Worm (Caenorhabditis elegans) whole organism, young adult: Measurements from ENCODE around the gene Y69A2AR.16.

Experiments
- B0019.2 ChIP-seq: fragments of 200-800 bp; sonication (Bioruptor generic); conservative IDR thresholded peaks from 2 replicates; pipeline ENCODE4 v1.3.6; 2022; ENCODE audit warnings: missing genetic modification reagents, missing genetic modification characterization, missing compliant biosample characterization
- F33H1.4 ChIP-seq: fragments of 200-800 bp; sonication (Bioruptor generic); IDR thresholded peaks from 2 replicates; pipeline ENCODE4 v1.3.6; 2022; ENCODE audit warnings: missing genetic modification reagents, missing genetic modification characterization, missing compliant biosample characterization
- Y53G8AR.9 ChIP-seq: fragments of 200-800 bp; sonication (Bioruptor generic); conservative IDR thresholded peaks from 2 replicates; pipeline ENCODE4 v1.3.6; 2022; ENCODE audit warnings: missing genetic modification reagents, missing genetic modification characterization, missing compliant biosample characterization
- bed-2 ChIP-seq: fragments of 200-800 bp; sonication (Bioruptor generic); IDR thresholded peaks from 2 replicates; pipeline ENCODE4 v1.3.6; 2022; ENCODE audit warnings: missing genetic modification reagents, missing genetic modification characterization, missing compliant biosample characterization
- hsf-1 ChIP-seq: fragments of 200-800 bp; sonication (Bioruptor generic); IDR thresholded peaks from 2 replicates; pipeline ENCODE4 v1.3.6; 2022; ENCODE audit warnings: missing genetic modification reagents, missing genetic modification characterization, missing compliant biosample characterization
- lin-26 ChIP-seq: fragments of 200-800 bp; sonication (Bioruptor generic); IDR thresholded peaks from 2 replicates; pipeline ENCODE4 v1.3.6; 2022; ENCODE audit warnings: missing genetic modification reagents, missing genetic modification characterization, missing compliant biosample characterization
- lin-54 ChIP-seq: fragments of 200-800 bp; sonication (Bioruptor generic); optimal IDR thresholded peaks from 2 replicates; lab custom pipeline; 2018; ENCODE audit warnings: mild to moderate bottlenecking, missing genetic modification characterization, missing compliant biosample characterization
- lsl-1 ChIP-seq: fragments of 200-800 bp; sonication (Bioruptor generic); optimal IDR thresholded peaks from 2 replicates; lab custom pipeline; 2018; ENCODE audit warnings: mild to moderate bottlenecking, missing genetic modification characterization, moderate library complexity, missing compliant biosample characterization
- madf-6 ChIP-seq: fragments of 200-800 bp; sonication (Bioruptor generic); IDR thresholded peaks from 2 replicates; pipeline ENCODE4 v1.3.6; 2022; ENCODE audit warnings: missing genetic modification reagents, missing genetic modification characterization, missing compliant biosample characterization
- snpc-3.4 ChIP-seq: sonication (generic microtip); optimal IDR thresholded peaks from 2 replicates; lab custom pipeline; 2017; ENCODE audit warnings: missing genetic modification characterization, mild to moderate bottlenecking, missing compliant biosample characterization, antibody characterized with exemption, moderate library complexity, missing genotype, missing genetic modification reagents
- unc-62 ChIP-seq: fragments of 150-350 bp; optimal IDR thresholded peaks from 2 replicates; lab custom pipeline; 2014; ENCODE audit warnings: missing biosample characterization, missing genetic modification reagents, missing genetic modification characterization
- ztf-6 ChIP-seq: fragments of 200-800 bp; sonication (Bioruptor generic); IDR thresholded peaks from 2 replicates; pipeline ENCODE4 v1.3.6; 2022; ENCODE audit warnings: missing genetic modification reagents, missing genetic modification characterization, missing compliant biosample characterization

- no peak for TF ChIP-seq lin-26
- no peak for TF ChIP-seq lsl-1
- TF ChIP-seq madf-6 (GFP tag; lab: Robert Waterston, UW) = no peak
- TF ChIP-seq Y53G8AR.9 = no peak
- no peak for TF ChIP-seq ztf-6 (GFP tag; lab: Robert Waterston, UW)
- TF ChIP-seq B0019.2 (GFP tag; lab: Robert Waterston, UW) = no peak
- TF ChIP-seq bed-2 (GFP tag; lab: Robert Waterston, UW) = no peak
- no peak for TF ChIP-seq lin-54 (GFP tag; lab: Kevin White, UChicago)
- TF ChIP-seq snpc-3.4 (tag; lab: Kevin White, UChicago) = no peak
- no peak for TF ChIP-seq hsf-1 (GFP tag; lab: Robert Waterston, UW)
- no peak for TF ChIP-seq unc-62 (GFP tag; lab: Kevin White, UChicago)
- no peak for TF ChIP-seq F33H1.4 (GFP tag; lab: Robert Waterston, UW)
Measured at ce11 chrIV:2551838-2552237, 54.2 kb downstream of the Y69A2AR.16 start.
